Worm (Caenorhabditis elegans): ENCODE data around the gene svh-1.

ce11 chrIV:8241312-8241833 lies 35.0 kb downstream of the svh-1 start:
- TF ChIP-seq ceh-82 (tag; optimal IDR thresholded peaks at IDR 0.05) (no peak), skn-1 (tag; optimal IDR thresholded peaks at IDR 0.05) (no peak), mes-2 (tag; optimal IDR thresholded peaks at IDR 0.05; ENCODE audit: poor library complexity, severe bottlenecking) (no peak), nhr-76 (tag; optimal IDR thresholded peaks at IDR 0.05) (no peak), ztf-11 (tag; optimal IDR thresholded peaks at IDR 0.05) (no peak)

All from whole organism, L4 larva.